Fruit fly (Drosophila melanogaster) whole organism, embryonic: ENCODE results near the gene Cyp313b1.

Source experiments
- Antp ChIP-seq: fragments of 200-800 bp; sonication (Bioruptor generic); optimal IDR thresholded peaks from 3 replicates; lab custom pipeline; 2016; ENCODE audit warnings: missing biosample characterization, missing genetic modification characterization
- Atf3 ChIP-seq: fragments of 200-800 bp; sonication (Bioruptor generic); optimal IDR thresholded peaks from 3 replicates; lab custom pipeline; 2016; ENCODE audit warnings: missing biosample characterization, missing genetic modification characterization
- CG10321 ChIP-seq: fragments of 200-800 bp; sonication (Bioruptor generic); IDR thresholded peaks from 2 replicates; pipeline ENCODE4 v1.3.6; 2022; ENCODE audit warnings: missing biosample characterization, missing genetic modification characterization
- CG16815 ChIP-seq: fragments of 200-800 bp; sonication (Bioruptor generic); optimal IDR thresholded peaks from 3 replicates; lab custom pipeline; 2017; ENCODE audit warnings: missing biosample characterization, mild to moderate bottlenecking, missing genetic modification characterization
- CG16863 ChIP-seq: fragments of 200-800 bp; sonication (Bioruptor generic); optimal IDR thresholded peaks from 3 replicates; lab custom pipeline; 2016; ENCODE audit warnings: missing biosample characterization, missing genetic modification characterization
- CG18764 ChIP-seq: fragments of 200-800 bp; sonication (Bioruptor generic); optimal IDR thresholded peaks from 3 replicates; lab custom pipeline; 2016; ENCODE audit warnings: missing biosample characterization, missing genetic modification characterization
- CG3847 ChIP-seq: fragments of 200-800 bp; sonication (Bioruptor generic); IDR thresholded peaks from 2 replicates; pipeline ENCODE4 v1.3.6; 2022; ENCODE audit warnings: missing biosample characterization, missing genetic modification characterization
- CG7556 ChIP-seq: fragments of 200-800 bp; sonication (Bioruptor generic); optimal IDR thresholded peaks from 2 replicates; lab custom pipeline; 2017; ENCODE audit warnings: missing biosample characterization, mild to moderate bottlenecking, missing genetic modification characterization
- CG7786 ChIP-seq: fragments of 200-800 bp; sonication (Bioruptor generic); optimal IDR thresholded peaks from 2 replicates; lab custom pipeline; 2016; ENCODE audit warnings: missing biosample characterization, missing genetic modification characterization
- CG8089 ChIP-seq: fragments of 200-800 bp; sonication (Bioruptor generic); optimal IDR thresholded peaks from 3 replicates; lab custom pipeline; 2016; ENCODE audit warnings: missing biosample characterization, missing genetic modification characterization
- D19A ChIP-seq: fragments of 200-800 bp; optimal IDR thresholded peaks from 3 replicates; lab custom pipeline; 2019; ENCODE audit warnings: missing biosample characterization, mild to moderate bottlenecking, missing genetic modification characterization, moderate library complexity
- Dad ChIP-seq: fragments of 200-800 bp; sonication (Bioruptor generic); optimal IDR thresholded peaks from 3 replicates; lab custom pipeline; 2016; ENCODE audit warnings: missing biosample characterization, missing genetic modification characterization
- Hmr ChIP-seq: fragments of 200-800 bp; sonication (Bioruptor generic); optimal IDR thresholded peaks from 3 replicates; lab custom pipeline; 2017; ENCODE audit warnings: mild to moderate bottlenecking, missing biosample characterization, missing genetic modification reagents, missing genetic modification characterization
- Kr ChIP-seq: fragments of 200-800 bp; sonication (Bioruptor generic); optimal IDR thresholded peaks from 2 replicates; lab custom pipeline; 2017; ENCODE audit warnings: missing biosample characterization, mild to moderate bottlenecking, missing genetic modification characterization
- NFAT ChIP-seq: fragments of 200-800 bp; sonication (Bioruptor generic); IDR thresholded peaks from 2 replicates; pipeline ENCODE4 v1.3.6; 2022; ENCODE audit warnings: missing biosample characterization, missing genetic modification characterization
- Nf-YB ChIP-seq: fragments of 200-800 bp; sonication (Bioruptor generic); optimal IDR thresholded peaks from 3 replicates; lab custom pipeline; 2019; ENCODE audit warnings: missing biosample characterization, mild to moderate bottlenecking, missing genetic modification characterization, moderate library complexity
- Nf-YC ChIP-seq: fragments of 200-800 bp; optimal IDR thresholded peaks from 3 replicates; lab custom pipeline; 2019; ENCODE audit warnings: missing biosample characterization, mild to moderate bottlenecking, missing genetic modification characterization, moderate library complexity
- Pdp1 ChIP-seq, 2 experiments: fragments of 200-800 bp; sonication (Bioruptor generic); optimal IDR thresholded peaks; 3 replicates each; lab custom pipeline; 2016; ENCODE audit warnings: missing biosample characterization in 2 of 2, missing genetic modification characterization in 2 of 2, mild to moderate bottlenecking in 1 of 2, moderate library complexity in 1 of 2
- Sry-δ ChIP-seq: fragments of 200-800 bp; sonication (Bioruptor generic); optimal IDR thresholded peaks from 2 replicates; lab custom pipeline; 2016; ENCODE audit warnings: missing biosample characterization, missing genetic modification characterization
- TFAM ChIP-seq: fragments of 200-800 bp; sonication (Bioruptor generic); optimal IDR thresholded peaks from 2 replicates; lab custom pipeline; 2017; ENCODE audit warnings: missing biosample characterization, missing genetic modification characterization, inconsistent platforms
- ash1 ChIP-seq: fragments of 200-800 bp; sonication (Bioruptor generic); optimal IDR thresholded peaks from 2 replicates; lab custom pipeline; 2018; ENCODE audit warnings: missing biosample characterization, mild to moderate bottlenecking, missing genetic modification characterization
- dmrt11E ChIP-seq: fragments of 200-800 bp; sonication (Bioruptor generic); optimal IDR thresholded peaks from 3 replicates; lab custom pipeline; 2018; ENCODE audit warnings: missing biosample characterization, mild to moderate bottlenecking, missing genetic modification characterization, moderate library complexity
- dpn ChIP-seq, 2 experiments: fragments of 200-800 bp; sonication (Bioruptor generic); optimal IDR thresholded peaks; 3 replicates each; lab custom pipeline; 2016; ENCODE audit warnings: missing biosample characterization in 2 of 2, missing genetic modification characterization in 2 of 2
- gcm2 ChIP-seq: fragments of 200-800 bp; sonication (Bioruptor generic); optimal IDR thresholded peaks from 2 replicates; lab custom pipeline; 2016; ENCODE audit warnings: missing biosample characterization, missing genetic modification characterization
- grn ChIP-seq: fragments of 200-800 bp; sonication (Bioruptor generic); optimal IDR thresholded peaks from 3 replicates; lab custom pipeline; 2017; ENCODE audit warnings: missing biosample characterization, missing genetic modification characterization
- gro ChIP-seq: fragments of 200-800 bp; sonication (Bioruptor generic); optimal IDR thresholded peaks from 2 replicates; lab custom pipeline; 2016; ENCODE audit warnings: missing biosample characterization, missing genetic modification characterization
- gsb-n ChIP-seq: fragments of 200-800 bp; sonication (Bioruptor generic); optimal IDR thresholded peaks from 3 replicates; lab custom pipeline; 2018; ENCODE audit warnings: missing biosample characterization, mild to moderate bottlenecking, missing genetic modification characterization
- onecut ChIP-seq: fragments of 200-800 bp; sonication (Bioruptor generic); IDR thresholded peaks from 2 replicates; pipeline ENCODE4 v1.3.6; 2022; ENCODE audit warnings: missing biosample characterization, missing genetic modification characterization
- pros ChIP-seq: fragments of 200-800 bp; sonication (Bioruptor generic); optimal IDR thresholded peaks from 3 replicates; lab custom pipeline; 2019; ENCODE audit warnings: missing biosample characterization, mild to moderate bottlenecking, missing genetic modification characterization, moderate library complexity
- schlank ChIP-seq: fragments of 200-800 bp; sonication (Bioruptor generic); optimal IDR thresholded peaks from 2 replicates; lab custom pipeline; 2018; ENCODE audit warnings: missing biosample characterization, mild to moderate bottlenecking, missing genetic modification characterization
- scrt ChIP-seq: fragments of 200-800 bp; sonication (Bioruptor generic); optimal IDR thresholded peaks from 2 replicates; lab custom pipeline; 2018; ENCODE audit warnings: missing biosample characterization, mild to moderate bottlenecking, missing genetic modification characterization, moderate library complexity
- sens ChIP-seq: fragments of 200-800 bp; sonication (Bioruptor generic); peaks from one replicate; lab custom pipeline; 2016; ENCODE audit warnings: missing biosample characterization, missing genetic modification characterization
- seq ChIP-seq: fragments of 200-800 bp; sonication (Bioruptor generic); IDR thresholded peaks from 2 replicates; pipeline ENCODE4 v1.3.6; 2022; ENCODE audit warnings: missing biosample characterization, missing genetic modification characterization
- sqz ChIP-seq: fragments of 200-800 bp; sonication (Bioruptor generic); optimal IDR thresholded peaks from 3 replicates; lab custom pipeline; 2018; ENCODE audit warnings: missing biosample characterization, mild to moderate bottlenecking, missing genetic modification characterization
- ssp ChIP-seq: fragments of 200-800 bp; sonication (Bioruptor generic); IDR thresholded peaks from 2 replicates; pipeline ENCODE4 v1.3.6; 2022; ENCODE audit warnings: missing biosample characterization, missing genetic modification characterization
- tll ChIP-seq, 2 experiments: fragments of 200-800 bp in 1 of 2; fragments of >200 bp in 1 of 2; sonication (Bioruptor generic) in 1 of 2; optimal IDR thresholded peaks; 2 replicates each; lab custom pipeline; 2017 to 2019; ENCODE audit warnings: missing biosample characterization in 2 of 2, missing genetic modification characterization in 2 of 2, mild to moderate bottlenecking in 1 of 2, moderate library complexity in 1 of 2
- unpg ChIP-seq: fragments of 200-800 bp; sonication (Bioruptor generic); optimal IDR thresholded peaks from 3 replicates; lab custom pipeline; 2018; ENCODE audit warnings: missing biosample characterization, mild to moderate bottlenecking, missing genetic modification characterization, moderate library complexity
- z ChIP-seq: fragments of 200-800 bp; sonication (Bioruptor generic); IDR thresholded peaks from 3 replicates; pipeline ENCODE4 v1.3.6; 2022; ENCODE audit warnings: missing biosample characterization, missing genetic modification characterization

The Cyp313b1 gene

dm6 chr3R:8694110-8694826, 48.8 kb upstream of the Cyp313b1 start (continued):
- peak; percentile 20; the same call in 1 of the 2 replicates for TF ChIP-seq CG10321 (GFP tag; lab: Robert Waterston, UW)
- TF ChIP-seq gcm2: no peak
- no peak for TF ChIP-seq gro (GFP tag; lab: Kevin White, UChicago)
- no peak for TF ChIP-seq CG16863
- TF ChIP-seq schlank (tag; lab: Kevin White, UChicago): peak; percentile 55
- no peak for TF ChIP-seq CG8089 (GFP tag; lab: Kevin White, UChicago)
- TF ChIP-seq Sry-δ: no peak
- no peak for TF ChIP-seq Dad (GFP tag; lab: Kevin White, UChicago)
- peak in 1 of 2 experiments; percentile 10 for TF ChIP-seq dpn (GFP tag; optimal IDR thresholded peaks at IDR 0.05; lab: Kevin White, UChicago)
- no peak for TF ChIP-seq dmrt11E (tag; lab: Kevin White, UChicago)
- TF ChIP-seq CG18764 (GFP tag; lab: Kevin White, UChicago): no peak

dm6 chr3R:8686446-8686845, 41.0 kb upstream of the Cyp313b1 start:
- TF ChIP-seq TFAM: no peak
- TF ChIP-seq Nf-YB (GFP tag; lab: Kevin White, UChicago): peak; percentile 85
- peak; percentile 73 for TF ChIP-seq Nf-YC (tag; lab: Kevin White, UChicago)
- TF ChIP-seq Atf3 (GFP tag; lab: Kevin White, UChicago): no peak
- no peak for TF ChIP-seq CG7786 (GFP tag; lab: Kevin White, UChicago)
- peak; percentile 85 for TF ChIP-seq sqz
- no peak for TF ChIP-seq Antp (GFP tag; lab: Kevin White, UChicago)
- no peak for TF ChIP-seq ash1
- TF ChIP-seq seq (GFP tag; lab: Robert Waterston, UW): peak; percentile 9; the same call in 1 of the 2 replicates
- no peak for TF ChIP-seq Pdp1 (GFP tag; optimal IDR thresholded peaks at IDR 0.05; lab: Kevin White, UChicago)
- no peak for TF ChIP-seq ssp (GFP tag; lab: Robert Waterston, UW)
- TF ChIP-seq onecut: peak; percentile 62; the same call in 1 of the 2 replicates
- no peak for TF ChIP-seq CG7556 (GFP tag; lab: Kevin White, UChicago)
- TF ChIP-seq, all 482 proteins: peak for 5

- TF ChIP-seq CG3847 (GFP tag; lab: Robert Waterston, UW) (no peak), Pdp1 (GFP tag; optimal IDR thresholded peaks at IDR 0.05; lab: Kevin White, UChicago) (peak in 1 of 2 experiments; percentile 10), unpg (GFP tag; lab: Kevin White, UChicago) (no peak), Hmr (GFP tag; lab: Kevin White, UChicago) (no peak), CG16815 (GFP tag; lab: Kevin White, UChicago) (no peak), Nf-YC (tag; lab: Kevin White, UChicago) (peak; percentile 49), sqz (peak; percentile 97), grn (GFP tag; lab: Kevin White, UChicago) (peak; percentile 3), z (peak; percentile 26; the same call in 1 of the 3 replicates), gsb-n (tag; lab: Kevin White, UChicago) (peak; percentile 47), Nf-YB (GFP tag; lab: Kevin White, UChicago) (peak; percentile 90), sens (GFP tag; lab: Kevin White, UChicago) (peak; percentile 67), tll (GFP tag; optimal IDR thresholded peaks at IDR 0.05; lab: Kevin White, UChicago) (peak in 1 of 2 experiments; percentile 26), pros (GFP tag; lab: Kevin White, UChicago) (peak; percentile 32), scrt (GFP tag; lab: Kevin White, UChicago) (peak; percentile 80), NFAT (GFP tag; lab: Robert Waterston, UW) (no peak), D19A (peak; percentile 68), Kr (GFP tag; lab: Kevin White, UChicago) (peak; percentile 95)
Measured at dm6 chr3R:8684328-8685177, 39.1 kb upstream of the Cyp313b1 start, which contains the start of gene CG44227. Gene CG44227 (minus strand): TSS chr3R:8685176.
